Worm (Caenorhabditis elegans) whole organism, midembryonic: ENCODE measurements around the gene perm-2.

Source experiments
- flt-1 ChIP-seq: fragments of 200-800 bp; sonication (Bioruptor generic); IDR thresholded peaks from 2 replicates; pipeline ENCODE4 v1.3.6; 2022; ENCODE audit warnings: missing genetic modification characterization, missing compliant biosample characterization
- klf-2 ChIP-seq: fragments of 200-800 bp; sonication (Bioruptor generic); conservative IDR thresholded peaks from 2 replicates; pipeline ENCODE4 v1.3.6; 2022; ENCODE audit warnings: missing genetic modification reagents, missing genetic modification characterization, missing compliant biosample characterization
- ref-1 ChIP-seq: fragments of 200-800 bp; sonication (Bioruptor generic); conservative IDR thresholded peaks from 2 replicates; pipeline ENCODE4 v1.3.6; 2022; ENCODE audit warnings: missing genetic modification reagents, missing genetic modification characterization, missing compliant biosample characterization
- tab-1 ChIP-seq: fragments of 200-800 bp; sonication (Bioruptor generic); IDR thresholded peaks from 2 replicates; pipeline ENCODE4 v1.3.6; 2022; ENCODE audit warnings: missing genetic modification characterization, missing compliant biosample characterization
- ztf-23 ChIP-seq: fragments of 200-800 bp; sonication (Bioruptor generic); IDR thresholded peaks from 2 replicates; pipeline ENCODE4 v1.3.6; 2022; ENCODE audit warnings: missing genetic modification reagents, missing genetic modification characterization, missing compliant biosample characterization
- ztf-29 ChIP-seq: fragments of 200-800 bp; sonication (Bioruptor generic); IDR thresholded peaks from 2 replicates; pipeline ENCODE4 v1.3.6; 2022; ENCODE audit warnings: missing genetic modification reagents, missing genetic modification characterization, missing compliant biosample characterization

DNA sequence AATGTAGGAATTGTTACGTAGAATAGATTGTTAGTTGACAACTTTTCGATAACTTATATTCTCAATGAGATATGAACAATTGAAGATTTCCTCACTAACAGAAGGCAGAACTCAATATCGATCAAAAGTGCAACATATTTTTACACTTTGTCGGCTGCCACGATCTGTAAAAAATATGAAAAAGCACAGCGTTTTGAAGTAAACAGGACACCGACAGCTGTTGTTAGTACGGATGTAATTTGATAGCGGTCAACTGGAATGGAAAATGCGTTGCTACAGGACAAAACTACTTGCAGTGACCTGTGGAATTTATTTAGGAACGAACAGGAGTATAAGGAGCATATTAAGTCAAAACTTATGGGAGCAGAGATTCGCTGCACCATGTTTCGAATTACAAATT lies 20.6 kb upstream of the perm-2 start:
- no peak for TF ChIP-seq tab-1 (GFP tag; lab: Robert Waterston, UW)
- TF ChIP-seq ztf-23 (GFP tag; lab: Robert Waterston, UW): no peak
- TF ChIP-seq ztf-29 (GFP tag; lab: Robert Waterston, UW): no peak
- TF ChIP-seq ref-1 (GFP tag; lab: Robert Waterston, UW): no peak
- TF ChIP-seq klf-2: no peak
- no peak for TF ChIP-seq flt-1 (GFP tag; lab: Robert Waterston, UW)
